Fruit fly (Drosophila melanogaster) whole organism, embryonic: ENCODE results near the gene CG14341.

ENCODE experiments used
- CG10366 ChIP-seq: fragments of 200-800 bp; sonication (Bioruptor generic); IDR thresholded peaks from 2 replicates; pipeline ENCODE4 v1.3.6; 2022; ENCODE audit warnings: missing biosample characterization, missing genetic modification characterization
- CG11695 ChIP-seq: fragments of 200-800 bp; sonication (Bioruptor generic); IDR thresholded peaks from 3 replicates; pipeline ENCODE4 v1.3.6; 2022; ENCODE audit warnings: missing biosample characterization, missing genetic modification characterization
- CG11696 ChIP-seq: fragments of 200-800 bp; sonication (Bioruptor generic); IDR thresholded peaks from 2 replicates; pipeline ENCODE4 v1.3.6; 2022; ENCODE audit warnings: missing biosample characterization, missing genetic modification characterization
- CG11723 ChIP-seq: fragments of 200-800 bp; sonication (Bioruptor generic); optimal IDR thresholded peaks from 2 replicates; lab custom pipeline; 2017; ENCODE audit warnings: missing biosample characterization, mild to moderate bottlenecking, missing genetic modification characterization
- CG14860 ChIP-seq: fragments of 200-800 bp; sonication (Bioruptor generic); IDR thresholded peaks from 3 replicates; pipeline ENCODE4 v1.3.6; 2022; ENCODE audit warnings: missing biosample characterization, missing genetic modification characterization; ENCODE audit not compliant: partially characterized antibody
- CG1647 ChIP-seq: fragments of 200-800 bp; sonication (Bioruptor generic); optimal IDR thresholded peaks from 3 replicates; lab custom pipeline; 2016; ENCODE audit warnings: missing biosample characterization, missing genetic modification characterization
- CG17385 ChIP-seq: fragments of 200-800 bp; sonication (Bioruptor generic); optimal IDR thresholded peaks from 3 replicates; lab custom pipeline; 2018; ENCODE audit warnings: missing biosample characterization, mild to moderate bottlenecking, missing genetic modification characterization
- CG17612 ChIP-seq: fragments of 200-800 bp; sonication (Bioruptor generic); IDR thresholded peaks from 2 replicates; pipeline ENCODE4 v1.3.6; 2022; ENCODE audit warnings: missing biosample characterization, missing genetic modification characterization
- CG17829 ChIP-seq: fragments of 200-800 bp; optimal IDR thresholded peaks from 2 replicates; lab custom pipeline; 2019; ENCODE audit warnings: missing biosample characterization, mild to moderate bottlenecking, missing genetic modification characterization, moderate library complexity
- CG18011 ChIP-seq: fragments of 200-800 bp; sonication (Bioruptor generic); optimal IDR thresholded peaks from 2 replicates; lab custom pipeline; 2017; ENCODE audit warnings: missing biosample characterization, missing genetic modification characterization, mild to moderate bottlenecking, moderate library complexity, missing genotype
- CG18764 ChIP-seq: fragments of 200-800 bp; sonication (Bioruptor generic); optimal IDR thresholded peaks from 3 replicates; lab custom pipeline; 2016; ENCODE audit warnings: missing biosample characterization, missing genetic modification characterization
- CG2712 ChIP-seq: fragments of 200-800 bp; optimal IDR thresholded peaks from 3 replicates; lab custom pipeline; 2019; ENCODE audit warnings: missing biosample characterization, mild to moderate bottlenecking, missing genetic modification characterization, moderate library complexity
- CG3281 ChIP-seq: fragments of 200-800 bp; sonication (Bioruptor generic); optimal IDR thresholded peaks from 3 replicates; lab custom pipeline; 2017; ENCODE audit warnings: missing biosample characterization, mild to moderate bottlenecking, missing genetic modification characterization
- CG34422 ChIP-seq: fragments of 200-800 bp; sonication (Bioruptor generic); IDR thresholded peaks from 3 replicates; pipeline ENCODE4 v1.3.6; 2022; ENCODE audit warnings: missing biosample characterization, missing genetic modification characterization
- CG3726 ChIP-seq: fragments of 200-800 bp; sonication (Bioruptor generic); IDR thresholded peaks from 3 replicates; pipeline ENCODE4, ENCODE4 v1.3.6; 2022; ENCODE audit warnings: missing biosample characterization, missing genetic modification characterization
- CG4360 ChIP-seq: fragments of 200-800 bp; sonication (Bioruptor generic); IDR thresholded peaks from 2 replicates; pipeline ENCODE4 v1.3.6; 2022; ENCODE audit warnings: missing biosample characterization, missing genetic modification characterization
- CG6272 ChIP-seq: fragments of 200-800 bp; sonication (Bioruptor generic); IDR thresholded peaks from 2 replicates; pipeline ENCODE4 v1.3.6; 2022; ENCODE audit warnings: missing biosample characterization, missing genetic modification characterization
- CG8388 ChIP-seq: fragments of 200-800 bp; sonication (Bioruptor generic); optimal IDR thresholded peaks from 2 replicates; lab custom pipeline; 2019; ENCODE audit warnings: missing biosample characterization, mild to moderate bottlenecking, missing genetic modification characterization, moderate library complexity
- CG8478 ChIP-seq: fragments of >200 bp; optimal IDR thresholded peaks from 2 replicates; lab custom pipeline; 2018
- CG8765 ChIP-seq: fragments of 200-800 bp; sonication (Bioruptor generic); IDR thresholded peaks from 2 replicates; pipeline ENCODE4 v1.3.6; 2022; ENCODE audit warnings: missing biosample characterization, missing genetic modification characterization
- CG9876 ChIP-seq: fragments of 200-800 bp; sonication (Bioruptor generic); optimal IDR thresholded peaks from 2 replicates; lab custom pipeline; 2016; ENCODE audit warnings: missing biosample characterization, missing genetic modification characterization
- Camta ChIP-seq: fragments of 200-800 bp; sonication (Bioruptor generic); optimal IDR thresholded peaks from 2 replicates; lab custom pipeline; 2016; ENCODE audit warnings: missing biosample characterization, missing genetic modification characterization
- Doc2 ChIP-seq: fragments of 200-800 bp; sonication (Bioruptor generic); IDR thresholded peaks from 2 replicates; pipeline ENCODE4 v1.3.6; 2022; ENCODE audit warnings: missing biosample characterization, missing genetic modification characterization
- GATAe ChIP-seq: fragments of 200-800 bp; sonication (Bioruptor generic); conservative IDR thresholded peaks from 2 replicates; pipeline ENCODE4 v1.3.6; 2022; ENCODE audit warnings: missing biosample characterization, missing genetic modification characterization
- Hand ChIP-seq: fragments of 200-800 bp; sonication (Bioruptor generic); optimal IDR thresholded peaks from 2 replicates; lab custom pipeline; 2017; ENCODE audit warnings: mild to moderate bottlenecking, missing biosample characterization, missing genetic modification reagents, missing genetic modification characterization
- Lpt ChIP-seq: fragments of >200 bp; optimal IDR thresholded peaks from 2 replicates; lab custom pipeline; 2018; ENCODE audit warnings: missing biosample characterization, missing genetic modification characterization
- Mrtf ChIP-seq: fragments of 200-800 bp; sonication (Bioruptor generic); IDR thresholded peaks from 3 replicates; pipeline ENCODE4 v1.3.6; 2022; ENCODE audit warnings: missing biosample characterization, missing genetic modification characterization
- Ravus ChIP-seq: fragments of 200-800 bp; sonication (Bioruptor generic); IDR thresholded peaks from 2 replicates; pipeline ENCODE4 v1.3.6; 2022; ENCODE audit warnings: missing biosample characterization, missing genetic modification characterization
- Rx ChIP-seq: fragments of 200-800 bp; sonication (Bioruptor generic); IDR thresholded peaks from 2 replicates; pipeline ENCODE4 v1.3.6; 2022; ENCODE audit warnings: missing biosample characterization, missing genetic modification characterization
- Vsx1 ChIP-seq: fragments of 200-800 bp; sonication (Bioruptor generic); optimal IDR thresholded peaks from 2 replicates; lab custom pipeline; 2017; ENCODE audit warnings: missing biosample characterization, mild to moderate bottlenecking, missing genetic modification characterization, missing genetic modification reagents
- bbx ChIP-seq: fragments of 200-800 bp; sonication (Bioruptor generic); IDR thresholded peaks from 2 replicates; pipeline ENCODE4 v1.3.6; 2022; ENCODE audit warnings: missing biosample characterization, missing genetic modification characterization; ENCODE audit not compliant: partially characterized antibody
- croc ChIP-seq: fragments of 200-800 bp; sonication (Bioruptor generic); conservative IDR thresholded peaks from 3 replicates; pipeline ENCODE4 v1.3.6; 2022; ENCODE audit warnings: missing biosample characterization, missing genetic modification characterization
- crol ChIP-seq: fragments of 200-800 bp; sonication (Bioruptor generic); IDR thresholded peaks from 2 replicates; pipeline ENCODE4 v1.3.6; 2022; ENCODE audit warnings: missing biosample characterization, missing genetic modification characterization
- emc ChIP-seq: fragments of 200-800 bp; sonication (Bioruptor generic); optimal IDR thresholded peaks from 2 replicates; lab custom pipeline; 2016; ENCODE audit warnings: missing biosample characterization, missing genetic modification characterization
- ewg ChIP-seq: fragments of 200-800 bp; sonication (Bioruptor generic); optimal IDR thresholded peaks from 3 replicates; lab custom pipeline; 2017; ENCODE audit warnings: mild to moderate bottlenecking, missing biosample characterization, missing genetic modification reagents, missing genetic modification characterization
- gcm ChIP-seq: fragments of 200-800 bp; sonication (Bioruptor generic); optimal IDR thresholded peaks from 2 replicates; lab custom pipeline; 2019; ENCODE audit warnings: missing biosample characterization, mild to moderate bottlenecking, missing genetic modification characterization, moderate library complexity
- her ChIP-seq: fragments of 200-800 bp; sonication (Bioruptor generic); optimal IDR thresholded peaks from 2 replicates; lab custom pipeline; 2016; ENCODE audit warnings: missing biosample characterization, missing genetic modification characterization
- klu ChIP-seq: fragments of 200-800 bp; sonication (Bioruptor generic); IDR thresholded peaks from 2 replicates; pipeline ENCODE4 v1.3.6; 2022; ENCODE audit warnings: missing biosample characterization, missing genetic modification characterization
- kni ChIP-seq: fragments of 200-800 bp; sonication (Bioruptor generic); optimal IDR thresholded peaks from 3 replicates; lab custom pipeline; 2017; ENCODE audit warnings: mild to moderate bottlenecking, missing biosample characterization, missing genetic modification reagents, missing genetic modification characterization
- lbe ChIP-seq: fragments of 200-800 bp; sonication (Bioruptor generic); optimal IDR thresholded peaks from 2 replicates; lab custom pipeline; 2016; ENCODE audit warnings: missing biosample characterization, mild to moderate bottlenecking, missing genetic modification characterization
- lov ChIP-seq, 2 experiments: fragments of 200-800 bp in 1 of 2; fragments of >200 bp in 1 of 2; sonication (Bioruptor generic) in 1 of 2; IDR thresholded peaks in 1 of 2; optimal IDR thresholded peaks in 1 of 2; 2 replicates in 1 of 2; 3 replicates in 1 of 2; pipeline versions ENCODE4 v1.3.6 to Lab custom; 2017 to 2022; ENCODE audit warnings: missing biosample characterization in 1 of 2, missing genetic modification characterization in 1 of 2
- nerfin-2 ChIP-seq: fragments of 200-800 bp; sonication (Bioruptor generic); IDR thresholded peaks from 2 replicates; pipeline ENCODE4 v1.3.6; 2022; ENCODE audit warnings: missing biosample characterization, missing genetic modification characterization; ENCODE audit not compliant: partially characterized antibody
- pan ChIP-seq, 4 experiments: fragments of >200 bp in 3 of 4; fragments of 200-800 bp in 1 of 4; sonication (Bioruptor generic) in 1 of 4; optimal IDR thresholded peaks in 3 of 4; IDR thresholded peaks in 1 of 4; 2 replicates each; pipeline versions ENCODE4 v1.3.6 to Lab custom; 2017 to 2022; ENCODE audit warnings: missing biosample characterization in 2 of 4, missing genetic modification characterization in 2 of 4, mixed read lengths in 1 of 4
- pita ChIP-seq: fragments of 200-800 bp; sonication (Bioruptor generic); optimal IDR thresholded peaks from 2 replicates; lab custom pipeline; 2017; ENCODE audit warnings: missing biosample characterization, mild to moderate bottlenecking, missing genetic modification characterization
- ranshi ChIP-seq: fragments of 200-800 bp; sonication (Bioruptor generic); IDR thresholded peaks from 2 replicates; pipeline ENCODE4 v1.3.6; 2022; ENCODE audit warnings: missing biosample characterization, missing genetic modification characterization
- seq ChIP-seq: fragments of 200-800 bp; sonication (Bioruptor generic); IDR thresholded peaks from 2 replicates; pipeline ENCODE4 v1.3.6; 2022; ENCODE audit warnings: missing biosample characterization, missing genetic modification characterization
- sr ChIP-seq: fragments of 200-800 bp; sonication (Bioruptor generic); IDR thresholded peaks from 3 replicates; pipeline ENCODE4 v1.3.6; 2022; ENCODE audit warnings: missing biosample characterization, missing genetic modification characterization
- tap ChIP-seq: fragments of 200-800 bp; optimal IDR thresholded peaks from 3 replicates; lab custom pipeline; 2019; ENCODE audit warnings: missing biosample characterization, mild to moderate bottlenecking, missing genetic modification characterization, moderate library complexity
- tll ChIP-seq, 2 experiments: fragments of 200-800 bp in 1 of 2; fragments of >200 bp in 1 of 2; sonication (Bioruptor generic) in 1 of 2; optimal IDR thresholded peaks; 2 replicates each; lab custom pipeline; 2017 to 2019; ENCODE audit warnings: missing biosample characterization in 2 of 2, missing genetic modification characterization in 2 of 2, mild to moderate bottlenecking in 1 of 2, moderate library complexity in 1 of 2
- tna ChIP-seq: fragments of 200-800 bp; sonication (Bioruptor generic); IDR thresholded peaks from 2 replicates; pipeline ENCODE4 v1.3.6; 2022; ENCODE audit warnings: missing biosample characterization, missing genetic modification characterization; ENCODE audit not compliant: partially characterized antibody

CG14341 gene

dm6 chr2L:1214465-1214864 is 48.2 kb downstream of the CG14341 start (continued):
- TF ChIP-seq seq (peak; percentile 29; the same call in 1 of the 2 replicates), CG11723 (no peak), CG11695 (GFP tag; lab: Robert Waterston, UW) (0 out of 3 replicates have a peak, but pooled peaks have one; percentile 41), CG17829 (tag; lab: Kevin White, UChicago) (peak; percentile 13), emc (GFP tag; lab: Kevin White, UChicago) (no peak), CG34422 (GFP tag; lab: Robert Waterston, UW) (peak; percentile 33; the same call in 1 of the 3 replicates), gcm (GFP tag; lab: Kevin White, UChicago) (no peak), CG8765 (GFP tag; lab: Robert Waterston, UW) (0 out of 2 replicates have a peak, but pooled peaks have one; percentile 28), ewg (GFP tag; lab: Kevin White, UChicago) (peak; percentile 46), ranshi (GFP tag; lab: Robert Waterston, UW) (peak; percentile 61; the same call in 1 of the 2 replicates), Lpt (no peak), tap (tag; lab: Kevin White, UChicago) (peak; percentile 20), CG6272 (GFP tag; lab: Robert Waterston, UW) (no peak), nerfin-2 (GFP tag; lab: Robert Waterston, UW) (no peak), CG10366 (GFP tag; lab: Robert Waterston, UW) (peak; percentile 46; the same call in 1 of the 2 replicates), kni (no peak), tll (GFP tag; optimal IDR thresholded peaks at IDR 0.05; lab: Kevin White, UChicago) (no peak), Vsx1 (GFP tag; lab: Kevin White, UChicago) (no peak), CG3726 (GFP tag; lab: Robert Waterston, UW) (no peak), croc (GFP tag; lab: Robert Waterston, UW) (no peak; the same call in 2 of the 3 replicates), GATAe (no peak), klu (0 out of 2 replicates have a peak, but pooled peaks have one; percentile 28), CG17612 (GFP tag; lab: Robert Waterston, UW) (no peak), pita (no peak), CG8478 (lab: Kevin White, UChicago) (no peak), CG3281 (GFP tag; lab: Kevin White, UChicago) (peak; percentile 22), Rx (no peak), CG17385 (GFP tag; lab: Kevin White, UChicago) (peak; percentile 39), CG11696 (GFP tag; lab: Robert Waterston, UW) (0 out of 2 replicates have a peak, but pooled peaks have one; percentile 14), pan (optimal IDR thresholded peaks at IDR 0.05; lab: Kevin White, UChicago) (no peak), pan (GFP tag; optimal IDR thresholded peaks at IDR 0.05 in 1 of 2, IDR thresholded peaks at IDR 0.05 in 1 of 2) (peak in 1 of 2 experiments; percentile 69), her (GFP tag; lab: Kevin White, UChicago) (no peak), CG18764 (GFP tag; lab: Kevin White, UChicago) (no peak), bbx (no peak), lov (optimal IDR thresholded peaks at IDR 0.05; lab: Kevin White, UChicago) (no peak), lov (GFP tag; IDR thresholded peaks at IDR 0.05; lab: Robert Waterston, UW) (no peak), CG1647 (GFP tag; lab: Kevin White, UChicago) (no peak), sr (GFP tag; lab: Robert Waterston, UW) (no peak), CG18011 (GFP tag; lab: Kevin White, UChicago) (no peak), Doc2 (GFP tag; lab: Robert Waterston, UW) (no peak), crol (GFP tag; lab: Robert Waterston, UW) (no peak), CG2712 (peak; percentile 58), Mrtf (GFP tag; lab: Robert Waterston, UW) (peak; percentile 53; the same call in 1 of the 3 replicates), CG4360 (GFP tag; lab: Robert Waterston, UW) (no peak), CG8388 (GFP tag; lab: Kevin White, UChicago) (peak; percentile 41), CG14860 (GFP tag; lab: Robert Waterston, UW) (no peak), Camta (no peak), Ravus (GFP tag; lab: Robert Waterston, UW) (no peak), lbe (GFP tag; lab: Kevin White, UChicago) (no peak), Hand (GFP tag; lab: Kevin White, UChicago) (peak; percentile 14), tna (GFP tag; lab: Robert Waterston, UW) (no peak), CG9876 (GFP tag; lab: Kevin White, UChicago) (no peak)
